Worm (Caenorhabditis elegans) whole organism, L3 larva: ENCODE results near the gene dpf-2.

Experiments used
- R02D3.7 ChIP-seq: fragments of 150-350 bp; optimal IDR thresholded peaks from 2 replicates; lab custom pipeline; 2014; ENCODE audit warnings: missing biosample characterization, missing genetic modification characterization
- ZK546.5 ChIP-seq: sonication (generic microtip); optimal IDR thresholded peaks from 2 replicates; lab custom pipeline; 2017; ENCODE audit warnings: missing biosample characterization, missing genetic modification characterization
- ama-1 ChIP-seq: fragments of 150-350 bp; optimal IDR thresholded peaks from 2 replicates; lab custom pipeline; 2018
- ceh-16 ChIP-seq: sonication (generic microtip); optimal IDR thresholded peaks from 2 replicates; lab custom pipeline; 2017; ENCODE audit warnings: missing biosample characterization, missing genetic modification characterization
- ceh-28 ChIP-seq: fragments of 150-350 bp; optimal IDR thresholded peaks from 2 replicates; lab custom pipeline; 2014; ENCODE audit warnings: missing biosample characterization, missing genetic modification reagents, missing genetic modification characterization
- ceh-9 ChIP-seq: sonication (generic microtip); optimal IDR thresholded peaks from 2 replicates; lab custom pipeline; 2018; ENCODE audit warnings: missing biosample characterization, missing genetic modification characterization
- egl-27 ChIP-seq: sonication (generic microtip); optimal IDR thresholded peaks from 4 replicates; lab custom pipeline; 2017; ENCODE audit warnings: missing biosample characterization, missing genetic modification reagents, missing genetic modification characterization
- egl-5 ChIP-seq: fragments of 150-350 bp; optimal IDR thresholded peaks from 2 replicates; lab custom pipeline; 2017; ENCODE audit warnings: missing biosample characterization, missing genetic modification reagents, missing genetic modification characterization, inconsistent platforms
- elt-1 ChIP-seq: fragments of 150-350 bp; optimal IDR thresholded peaks from 2 replicates; lab custom pipeline; 2014; ENCODE audit warnings: missing biosample characterization, missing genetic modification characterization
- elt-2 ChIP-seq: sonication (generic microtip); optimal IDR thresholded peaks from 2 replicates; lab custom pipeline; 2016; ENCODE audit warnings: missing genetic modification reagents, mild to moderate bottlenecking, missing genetic modification characterization, missing compliant biosample characterization
- elt-3 ChIP-seq, 3 experiments: fragments of 150-350 bp in 1 of 3; sonication (generic microtip) in 2 of 3; optimal IDR thresholded peaks; 2 replicates in 2 of 3; 4 replicates in 1 of 3; lab custom pipeline; 2014 to 2017; ENCODE audit warnings: missing biosample characterization in 3 of 3, missing genetic modification characterization in 3 of 3
- eor-1 ChIP-seq, 2 experiments: fragments of 150-350 bp; optimal IDR thresholded peaks; 2 replicates each; lab custom pipeline; 2014 to 2018; ENCODE audit warnings: missing biosample characterization in 2 of 2, missing genetic modification characterization in 2 of 2
- fkh-10 ChIP-seq: sonication (generic microtip); optimal IDR thresholded peaks from 2 replicates; lab custom pipeline; 2017; ENCODE audit warnings: missing biosample characterization, missing genetic modification reagents, missing genetic modification characterization
- fkh-2 ChIP-seq: fragments of 150-350 bp; optimal IDR thresholded peaks from 2 replicates; lab custom pipeline; 2014; ENCODE audit warnings: missing biosample characterization, missing genetic modification reagents, missing genetic modification characterization
- fos-1 ChIP-seq: fragments of 150-350 bp; optimal IDR thresholded peaks from 2 replicates; lab custom pipeline; 2014; ENCODE audit warnings: missing biosample characterization, missing genetic modification characterization
- hmg-11 ChIP-seq: sonication (generic microtip); optimal IDR thresholded peaks from 2 replicates; lab custom pipeline; 2016; ENCODE audit warnings: missing genetic modification characterization, missing compliant biosample characterization
- jun-1 ChIP-seq: fragments of 150-350 bp; optimal IDR thresholded peaks from 2 replicates; lab custom pipeline; 2014; ENCODE audit warnings: missing biosample characterization, missing genetic modification reagents, missing genetic modification characterization
- lin-15B ChIP-seq: fragments of 150-350 bp; optimal IDR thresholded peaks from 2 replicates; lab custom pipeline; 2014; ENCODE audit warnings: missing biosample characterization, missing genetic modification characterization
- lsy-12 ChIP-seq: sonication (generic microtip); optimal IDR thresholded peaks from 2 replicates; lab custom pipeline; 2016; ENCODE audit warnings: mild to moderate bottlenecking, missing genetic modification characterization, missing compliant biosample characterization
- mdl-1 ChIP-seq: fragments of 150-350 bp; optimal IDR thresholded peaks from 2 replicates; lab custom pipeline; 2014; ENCODE audit warnings: missing biosample characterization, missing genetic modification characterization
- mml-1 ChIP-seq: fragments of 150-350 bp; sonication (generic microtip); optimal IDR thresholded peaks from 3 replicates; lab custom pipeline; 2014; ENCODE audit warnings: missing biosample characterization, missing genetic modification characterization
- nfya-1 ChIP-seq: sonication (generic microtip); optimal IDR thresholded peaks from 2 replicates; lab custom pipeline; 2017; ENCODE audit warnings: missing genetic modification characterization, mild to moderate bottlenecking, missing compliant biosample characterization, antibody characterized with exemption, moderate library complexity; ENCODE audit not compliant: insufficient read depth
- nhr-11 ChIP-seq: fragments of 150-350 bp; optimal IDR thresholded peaks from 2 replicates; lab custom pipeline; 2014; ENCODE audit warnings: missing biosample characterization, missing genetic modification characterization
- nhr-12 ChIP-seq: fragments of 150-350 bp; optimal IDR thresholded peaks from 2 replicates; lab custom pipeline; 2014; ENCODE audit warnings: missing biosample characterization, missing genetic modification characterization
- nhr-23 ChIP-seq: fragments of 150-350 bp; optimal IDR thresholded peaks from 2 replicates; lab custom pipeline; 2014; ENCODE audit warnings: missing biosample characterization, missing genetic modification reagents, missing genetic modification characterization
- nhr-237 ChIP-seq: fragments of 150-350 bp; optimal IDR thresholded peaks from 2 replicates; lab custom pipeline; 2014; ENCODE audit warnings: missing biosample characterization, missing genetic modification characterization
- nhr-25 ChIP-seq: sonication (generic microtip); optimal IDR thresholded peaks from 2 replicates; lab custom pipeline; 2017; ENCODE audit warnings: missing biosample characterization, missing genetic modification characterization
- nhr-28 ChIP-seq: fragments of 150-350 bp; optimal IDR thresholded peaks from 2 replicates; lab custom pipeline; 2014; ENCODE audit warnings: missing biosample characterization, missing genetic modification characterization
- nhr-43 ChIP-seq: sonication (generic microtip); optimal IDR thresholded peaks from 2 replicates; lab custom pipeline; 2016; ENCODE audit warnings: mild to moderate bottlenecking, missing genetic modification characterization, missing compliant biosample characterization; ENCODE audit not compliant: poor library complexity, severe bottlenecking
- nhr-67 ChIP-seq: fragments of 150-350 bp; optimal IDR thresholded peaks from 2 replicates; lab custom pipeline; 2014; ENCODE audit warnings: missing biosample characterization, missing genetic modification characterization
- nhr-76 ChIP-seq: fragments of 150-350 bp; sonication (generic microtip); optimal IDR thresholded peaks from 5 replicates; lab custom pipeline; 2014; ENCODE audit warnings: missing biosample characterization, missing genetic modification characterization
- nhr-77 ChIP-seq: fragments of 150-350 bp; optimal IDR thresholded peaks from 2 replicates; lab custom pipeline; 2014; ENCODE audit warnings: missing biosample characterization, missing genetic modification characterization
- pha-4 ChIP-seq: fragments of 150-350 bp; optimal IDR thresholded peaks from 2 replicates; lab custom pipeline; 2014; ENCODE audit warnings: missing biosample characterization, missing genetic modification reagents, missing genetic modification characterization
- pqm-1 ChIP-seq: fragments of 150-350 bp; optimal IDR thresholded peaks from 2 replicates; lab custom pipeline; 2017; ENCODE audit warnings: missing biosample characterization, missing genetic modification characterization, inconsistent platforms
- sea-2 ChIP-seq: fragments of 150-350 bp; sonication (generic microtip); optimal IDR thresholded peaks from 4 replicates; lab custom pipeline; 2014; ENCODE audit warnings: missing biosample characterization, missing genetic modification reagents, missing genetic modification characterization
- skn-1 ChIP-seq: fragments of 150-350 bp; optimal IDR thresholded peaks from 2 replicates; lab custom pipeline; 2014; ENCODE audit warnings: missing biosample characterization, missing genetic modification characterization
- snpc-4 ChIP-seq: fragments of 150-350 bp; optimal IDR thresholded peaks from 2 replicates; lab custom pipeline; 2014; ENCODE audit warnings: missing biosample characterization, missing genetic modification characterization
- tbx-2 ChIP-seq: sonication (generic microtip); optimal IDR thresholded peaks from 2 replicates; lab custom pipeline; 2016; ENCODE audit warnings: mild to moderate bottlenecking, missing genetic modification characterization, missing compliant biosample characterization
- unc-39 ChIP-seq: sonication (generic microtip); optimal IDR thresholded peaks from 4 replicates; lab custom pipeline; 2017; ENCODE audit warnings: missing biosample characterization, missing genetic modification characterization
- unc-62 ChIP-seq: fragments of 150-350 bp; sonication (generic microtip); optimal IDR thresholded peaks from 4 replicates; lab custom pipeline; 2014; ENCODE audit warnings: missing biosample characterization, missing genetic modification reagents, missing genetic modification characterization
- zag-1 ChIP-seq: fragments of 150-350 bp; optimal IDR thresholded peaks from 2 replicates; lab custom pipeline; 2014; ENCODE audit warnings: missing biosample characterization, missing genetic modification characterization
- ztf-11 ChIP-seq: fragments of 150-350 bp; optimal IDR thresholded peaks from 2 replicates; lab custom pipeline; 2014; ENCODE audit warnings: missing biosample characterization, missing genetic modification characterization
- ztf-4 ChIP-seq: fragments of 150-350 bp; optimal IDR thresholded peaks from 2 replicates; lab custom pipeline; 2014; ENCODE audit warnings: missing biosample characterization, missing genetic modification characterization

dpf-2 gene

ce11 chrX:14831531-14831930 is at the start of gene dpf-2:
TSS of gene dpf-2 (plus strand) at chrX:14831831.
- TF ChIP-seq R02D3.7 (tag; lab: Kevin White, UChicago) (no peak), eor-1 (tag; optimal IDR thresholded peaks at IDR 0.05; lab: Kevin White, UChicago) (no peak), ZK546.5 (tag; lab: Kevin White, UChicago) (no peak), nhr-23 (tag; lab: Kevin White, UChicago) (no peak), zag-1 (tag; lab: Kevin White, UChicago) (no peak), elt-1 (tag; lab: Kevin White, UChicago) (no peak), hmg-11 (no peak), lin-15B (tag; lab: Kevin White, UChicago) (no peak), nfya-1 (tag; lab: Kevin White, UChicago) (no peak), ztf-11 (tag; lab: Kevin White, UChicago) (no peak), fkh-10 (GFP tag; lab: Kevin White, UChicago) (no peak), nhr-237 (tag; lab: Kevin White, UChicago) (no peak)

- TF ChIP-seq unc-62 (GFP tag; lab: Kevin White, UChicago) (no peak), lin-15B (tag; lab: Kevin White, UChicago) (no peak), egl-27 (tag; lab: Kevin White, UChicago) (no peak), mdl-1 (tag; lab: Kevin White, UChicago) (peak; percentile 40), eor-1 (tag; optimal IDR thresholded peaks at IDR 0.05; lab: Kevin White, UChicago) (no peak), ceh-28 (tag; lab: Kevin White, UChicago) (no peak), egl-5 (tag; lab: Kevin White, UChicago) (no peak), lsy-12 (tag; lab: Kevin White, UChicago) (no peak), hmg-11 (no peak), ama-1 (lab: Kevin White, UChicago) (no peak), zag-1 (tag; lab: Kevin White, UChicago) (no peak), unc-39 (tag; lab: Kevin White, UChicago) (no peak), skn-1 (tag; lab: Kevin White, UChicago) (no peak), elt-2 (tag; lab: Kevin White, UChicago) (peak; percentile 91), pqm-1 (peak; percentile 48), nhr-23 (tag; lab: Kevin White, UChicago) (no peak), tbx-2 (tag; lab: Kevin White, UChicago) (no peak), nhr-77 (tag; lab: Kevin White, UChicago) (no peak), fos-1 (tag; lab: Kevin White, UChicago) (no peak), elt-3 (tag; optimal IDR thresholded peaks at IDR 0.05; lab: Kevin White, UChicago) (no peak), nhr-43 (tag; lab: Kevin White, UChicago) (no peak), pha-4 (no peak), ztf-11 (tag; lab: Kevin White, UChicago) (no peak), nhr-28 (tag; lab: Kevin White, UChicago) (no peak), mml-1 (tag; lab: Kevin White, UChicago) (no peak), fkh-2 (tag; lab: Kevin White, UChicago) (no peak), ztf-4 (tag; lab: Kevin White, UChicago) (no peak), nhr-76 (no peak), jun-1 (tag; lab: Kevin White, UChicago) (peak; percentile 23), ceh-9 (tag; lab: Kevin White, UChicago) (no peak), snpc-4 (tag; lab: Kevin White, UChicago) (no peak)
Observed at ce11 chrX:14783434-14784142, 48.0 kb upstream of the dpf-2 start.

ce11 chrX:14786821-14787556 is 44.6 kb upstream of the dpf-2 start:
- TF ChIP-seq ceh-28 (tag; lab: Kevin White, UChicago), result no peak
- TF ChIP-seq ztf-4 (tag; lab: Kevin White, UChicago), result no peak
- no peak for TF ChIP-seq mml-1 (tag; lab: Kevin White, UChicago)
- no peak for TF ChIP-seq nhr-76
- peak; percentile 49 for TF ChIP-seq mdl-1 (tag; lab: Kevin White, UChicago)
- no peak for TF ChIP-seq nhr-28 (tag; lab: Kevin White, UChicago)
- no peak for TF ChIP-seq fos-1 (tag; lab: Kevin White, UChicago)
- TF ChIP-seq nhr-12 (tag; lab: Kevin White, UChicago), result no peak
- TF ChIP-seq sea-2 (GFP tag; lab: Kevin White, UChicago), result no peak
- no peak for TF ChIP-seq ama-1 (lab: Kevin White, UChicago)
- peak; percentile 66 for TF ChIP-seq nhr-25 (tag; lab: Kevin White, UChicago)
- no peak for TF ChIP-seq pqm-1
- no peak for TF ChIP-seq R02D3.7 (tag; lab: Kevin White, UChicago)
- TF ChIP-seq hmg-11, result no peak
- no peak for TF ChIP-seq skn-1 (tag; lab: Kevin White, UChicago)
- TF ChIP-seq jun-1 (tag; lab: Kevin White, UChicago), result peak; percentile 9
- peak; percentile 23 for TF ChIP-seq nhr-23 (tag; lab: Kevin White, UChicago)
- TF ChIP-seq ZK546.5 (tag; lab: Kevin White, UChicago), result no peak
- TF ChIP-seq nhr-43 (tag; lab: Kevin White, UChicago), result peak; percentile 59
- no peak for TF ChIP-seq nhr-237 (tag; lab: Kevin White, UChicago)
- TF ChIP-seq eor-1 (tag; optimal IDR thresholded peaks at IDR 0.05; lab: Kevin White, UChicago), result no peak
- no peak for TF ChIP-seq ceh-16 (tag; lab: Kevin White, UChicago)
- TF ChIP-seq nhr-11 (tag; lab: Kevin White, UChicago), result no peak
- TF ChIP-seq lsy-12 (tag; lab: Kevin White, UChicago), result no peak
- TF ChIP-seq unc-39 (tag; lab: Kevin White, UChicago), result no peak
- TF ChIP-seq snpc-4 (tag; lab: Kevin White, UChicago), result no peak
- no peak for TF ChIP-seq pha-4
- TF ChIP-seq nhr-67 (tag; lab: Kevin White, UChicago), result no peak
